Worm (Caenorhabditis elegans) whole organism, L3 larva: Measurements from ENCODE around the gene Y67D8B.5.

Source experiments
- lin-15B ChIP-seq: fragments of 150-350 bp; optimal IDR thresholded peaks from 2 replicates; lab custom pipeline; 2014; ENCODE audit warnings: missing biosample characterization, missing genetic modification characterization
- mdl-1 ChIP-seq: fragments of 150-350 bp; optimal IDR thresholded peaks from 2 replicates; lab custom pipeline; 2014; ENCODE audit warnings: missing biosample characterization, missing genetic modification characterization
- nhr-76 ChIP-seq: fragments of 150-350 bp; sonication (generic microtip); optimal IDR thresholded peaks from 5 replicates; lab custom pipeline; 2014; ENCODE audit warnings: missing biosample characterization, missing genetic modification characterization
- skn-1 ChIP-seq: fragments of 150-350 bp; optimal IDR thresholded peaks from 2 replicates; lab custom pipeline; 2014; ENCODE audit warnings: missing biosample characterization, missing genetic modification characterization

- no peak for TF ChIP-seq mdl-1 (tag; lab: Kevin White, UChicago)
- TF ChIP-seq lin-15B: no peak
- no peak for TF ChIP-seq nhr-76
- no peak for TF ChIP-seq skn-1 (tag; lab: Kevin White, UChicago)
These were observed 33.4 kb upstream of the Y67D8B.5 start for ce11 chrIV:3168656-3169216.
